Worm (Caenorhabditis elegans): Measurements from ENCODE around the gene pde-4.

- TF ChIP-seq elt-1 (tag; optimal IDR thresholded peaks at IDR 0.05) (no peak), unc-39 (tag; optimal IDR thresholded peaks at IDR 0.05) (no peak), zag-1 (tag; optimal IDR thresholded peaks at IDR 0.05) (no peak), snpc-4 (tag; optimal IDR thresholded peaks at IDR 0.05) (no peak)
Observed at ce11 chrII:7618212-7618611, 32.8 kb downstream of the pde-4 start.
